Worm (Caenorhabditis elegans) whole organism, L3 larva: ENCODE measurements around the gene Y57G11C.36.

Experiments used
- ZK546.5 ChIP-seq: sonication (generic microtip); optimal IDR thresholded peaks from 2 replicates; lab custom pipeline; 2017; ENCODE audit warnings: missing biosample characterization, missing genetic modification characterization
- aly-2 ChIP-seq: fragments of 150-350 bp; optimal IDR thresholded peaks from 2 replicates; lab custom pipeline; 2014; ENCODE audit warnings: missing biosample characterization, missing genetic modification characterization
- ama-1 ChIP-seq: fragments of 150-350 bp; optimal IDR thresholded peaks from 2 replicates; lab custom pipeline; 2018
- ceh-16 ChIP-seq: sonication (generic microtip); optimal IDR thresholded peaks from 2 replicates; lab custom pipeline; 2017; ENCODE audit warnings: missing biosample characterization, missing genetic modification characterization
- ceh-28 ChIP-seq: fragments of 150-350 bp; optimal IDR thresholded peaks from 2 replicates; lab custom pipeline; 2014; ENCODE audit warnings: missing biosample characterization, missing genetic modification reagents, missing genetic modification characterization
- ceh-82 ChIP-seq: fragments of 150-350 bp; optimal IDR thresholded peaks from 2 replicates; lab custom pipeline; 2014; ENCODE audit warnings: missing biosample characterization, missing genetic modification characterization
- ceh-9 ChIP-seq: sonication (generic microtip); optimal IDR thresholded peaks from 2 replicates; lab custom pipeline; 2018; ENCODE audit warnings: missing biosample characterization, missing genetic modification characterization
- egl-27 ChIP-seq: sonication (generic microtip); optimal IDR thresholded peaks from 4 replicates; lab custom pipeline; 2017; ENCODE audit warnings: missing biosample characterization, missing genetic modification reagents, missing genetic modification characterization
- elt-1 ChIP-seq: fragments of 150-350 bp; optimal IDR thresholded peaks from 2 replicates; lab custom pipeline; 2014; ENCODE audit warnings: missing biosample characterization, missing genetic modification characterization
- elt-2 ChIP-seq: sonication (generic microtip); optimal IDR thresholded peaks from 2 replicates; lab custom pipeline; 2016; ENCODE audit warnings: missing genetic modification reagents, mild to moderate bottlenecking, missing genetic modification characterization, missing compliant biosample characterization
- elt-3 ChIP-seq, 3 experiments: fragments of 150-350 bp in 1 of 3; sonication (generic microtip) in 2 of 3; optimal IDR thresholded peaks; 2 replicates in 2 of 3; 4 replicates in 1 of 3; lab custom pipeline; 2014 to 2017; ENCODE audit warnings: missing biosample characterization in 3 of 3, missing genetic modification characterization in 3 of 3
- eor-1 ChIP-seq, 2 experiments: fragments of 150-350 bp; optimal IDR thresholded peaks; 2 replicates each; lab custom pipeline; 2014 to 2018; ENCODE audit warnings: missing biosample characterization in 2 of 2, missing genetic modification characterization in 2 of 2
- fkh-10 ChIP-seq: sonication (generic microtip); optimal IDR thresholded peaks from 2 replicates; lab custom pipeline; 2017; ENCODE audit warnings: missing biosample characterization, missing genetic modification reagents, missing genetic modification characterization
- fkh-2 ChIP-seq: fragments of 150-350 bp; optimal IDR thresholded peaks from 2 replicates; lab custom pipeline; 2014; ENCODE audit warnings: missing biosample characterization, missing genetic modification reagents, missing genetic modification characterization
- hmg-11 ChIP-seq: sonication (generic microtip); optimal IDR thresholded peaks from 2 replicates; lab custom pipeline; 2016; ENCODE audit warnings: missing genetic modification characterization, missing compliant biosample characterization
- jun-1 ChIP-seq: fragments of 150-350 bp; optimal IDR thresholded peaks from 2 replicates; lab custom pipeline; 2014; ENCODE audit warnings: missing biosample characterization, missing genetic modification reagents, missing genetic modification characterization
- lin-15B ChIP-seq: fragments of 150-350 bp; optimal IDR thresholded peaks from 2 replicates; lab custom pipeline; 2014; ENCODE audit warnings: missing biosample characterization, missing genetic modification characterization
- lin-39 ChIP-seq: fragments of 150-350 bp; optimal IDR thresholded peaks from 2 replicates; lab custom pipeline; 2018; ENCODE audit warnings: missing biosample characterization, missing genetic modification reagents, missing genetic modification characterization
- lsy-12 ChIP-seq: sonication (generic microtip); optimal IDR thresholded peaks from 2 replicates; lab custom pipeline; 2016; ENCODE audit warnings: mild to moderate bottlenecking, missing genetic modification characterization, missing compliant biosample characterization
- mdl-1 ChIP-seq: fragments of 150-350 bp; optimal IDR thresholded peaks from 2 replicates; lab custom pipeline; 2014; ENCODE audit warnings: missing biosample characterization, missing genetic modification characterization
- mml-1 ChIP-seq: fragments of 150-350 bp; sonication (generic microtip); optimal IDR thresholded peaks from 3 replicates; lab custom pipeline; 2014; ENCODE audit warnings: missing biosample characterization, missing genetic modification characterization
- nfya-1 ChIP-seq: sonication (generic microtip); optimal IDR thresholded peaks from 2 replicates; lab custom pipeline; 2017; ENCODE audit warnings: missing genetic modification characterization, mild to moderate bottlenecking, missing compliant biosample characterization, antibody characterized with exemption, moderate library complexity; ENCODE audit not compliant: insufficient read depth
- nhr-11 ChIP-seq: fragments of 150-350 bp; optimal IDR thresholded peaks from 2 replicates; lab custom pipeline; 2014; ENCODE audit warnings: missing biosample characterization, missing genetic modification characterization
- nhr-23 ChIP-seq: fragments of 150-350 bp; optimal IDR thresholded peaks from 2 replicates; lab custom pipeline; 2014; ENCODE audit warnings: missing biosample characterization, missing genetic modification reagents, missing genetic modification characterization
- nhr-28 ChIP-seq: fragments of 150-350 bp; optimal IDR thresholded peaks from 2 replicates; lab custom pipeline; 2014; ENCODE audit warnings: missing biosample characterization, missing genetic modification characterization
- nhr-43 ChIP-seq: sonication (generic microtip); optimal IDR thresholded peaks from 2 replicates; lab custom pipeline; 2016; ENCODE audit warnings: mild to moderate bottlenecking, missing genetic modification characterization, missing compliant biosample characterization; ENCODE audit not compliant: poor library complexity, severe bottlenecking
- nhr-76 ChIP-seq: fragments of 150-350 bp; sonication (generic microtip); optimal IDR thresholded peaks from 5 replicates; lab custom pipeline; 2014; ENCODE audit warnings: missing biosample characterization, missing genetic modification characterization
- nhr-77 ChIP-seq: fragments of 150-350 bp; optimal IDR thresholded peaks from 2 replicates; lab custom pipeline; 2014; ENCODE audit warnings: missing biosample characterization, missing genetic modification characterization
- pqm-1 ChIP-seq: fragments of 150-350 bp; optimal IDR thresholded peaks from 2 replicates; lab custom pipeline; 2017; ENCODE audit warnings: missing biosample characterization, missing genetic modification characterization, inconsistent platforms
- skn-1 ChIP-seq: fragments of 150-350 bp; optimal IDR thresholded peaks from 2 replicates; lab custom pipeline; 2014; ENCODE audit warnings: missing biosample characterization, missing genetic modification characterization
- snpc-4 ChIP-seq: fragments of 150-350 bp; optimal IDR thresholded peaks from 2 replicates; lab custom pipeline; 2014; ENCODE audit warnings: missing biosample characterization, missing genetic modification characterization
- zag-1 ChIP-seq: fragments of 150-350 bp; optimal IDR thresholded peaks from 2 replicates; lab custom pipeline; 2014; ENCODE audit warnings: missing biosample characterization, missing genetic modification characterization
- ztf-4 ChIP-seq: fragments of 150-350 bp; optimal IDR thresholded peaks from 2 replicates; lab custom pipeline; 2014; ENCODE audit warnings: missing biosample characterization, missing genetic modification characterization

The Y57G11C.36 gene

ce11 chrIV:14767693-14768251, 5.8 kb downstream of the Y57G11C.36 start, which contains the start of the genes mrps-7 and Y57G11C.3 (continued):
- TF ChIP-seq egl-27 (tag; lab: Kevin White, UChicago) (peak; percentile 15), nhr-11 (tag; lab: Kevin White, UChicago) (peak; percentile 68), ztf-4 (tag; lab: Kevin White, UChicago) (peak; percentile 1), elt-3 (tag; optimal IDR thresholded peaks at IDR 0.05; lab: Kevin White, UChicago) (no peak), nhr-43 (tag; lab: Kevin White, UChicago) (peak; percentile 86), mml-1 (tag; lab: Kevin White, UChicago) (no peak), ceh-16 (no peak), nhr-76 (tag; lab: Kevin White, UChicago) (no peak)
- TF ChIP-seq, all 47 proteins: peak for 30

ce11 chrIV:14766382-14766781, 7.2 kb downstream of the Y57G11C.36 start, which contains the start of gene vti-1:
Gene vti-1 (minus strand): TSS chrIV:14766665.
- TF ChIP-seq zag-1: no peak
- TF ChIP-seq ama-1: peak; percentile 7

- TF ChIP-seq nhr-77 (tag; lab: Kevin White, UChicago): no peak
- TF ChIP-seq nhr-11 (tag; lab: Kevin White, UChicago): no peak
- no peak for TF ChIP-seq nhr-28 (tag; lab: Kevin White, UChicago)
Observed at ce11 chrIV:14765336-14765735, 8.2 kb downstream of the Y57G11C.36 start, which contains the start of gene Y57G11C.5. Gene Y57G11C.5 (minus strand): TSS chrIV:14765436.

ce11 chrIV:14764719-14765173, 8.8 kb downstream of the Y57G11C.36 start:
- TF ChIP-seq lsy-12 (no peak), snpc-4 (peak; percentile 82), jun-1 (tag; lab: Kevin White, UChicago) (no peak), ceh-9 (tag; lab: Kevin White, UChicago) (no peak), hmg-11 (no peak), eor-1 (tag; optimal IDR thresholded peaks at IDR 0.05; lab: Kevin White, UChicago) (no peak), skn-1 (no peak), elt-3 (tag; optimal IDR thresholded peaks at IDR 0.05; lab: Kevin White, UChicago) (no peak), fkh-2 (tag; lab: Kevin White, UChicago) (no peak), fkh-10 (GFP tag; lab: Kevin White, UChicago) (no peak), nfya-1 (tag; lab: Kevin White, UChicago) (no peak), nhr-11 (tag; lab: Kevin White, UChicago) (no peak), nhr-43 (tag; lab: Kevin White, UChicago) (peak; percentile 29), aly-2 (tag; lab: Kevin White, UChicago) (no peak), ceh-82 (tag; lab: Kevin White, UChicago) (no peak), zag-1 (no peak), ZK546.5 (tag; lab: Kevin White, UChicago) (no peak)

ce11 chrIV:14763938-14764718, 9.5 kb downstream of the Y57G11C.36 start:
- TF ChIP-seq ceh-28 (tag; lab: Kevin White, UChicago) (no peak), ama-1 (peak; percentile 68)

- TF ChIP-seq pqm-1 (tag; lab: Kevin White, UChicago) (peak; percentile 4), snpc-4 (peak; percentile 31), hmg-11 (peak; percentile 54), nfya-1 (tag; lab: Kevin White, UChicago) (peak; percentile 69), elt-1 (tag; lab: Kevin White, UChicago) (peak; percentile 32), mdl-1 (tag; lab: Kevin White, UChicago) (peak; percentile 28), ama-1 (peak; percentile 34), nhr-23 (tag; lab: Kevin White, UChicago) (peak; percentile 28), lin-39 (tag; lab: Kevin White, UChicago) (peak; percentile 56), elt-2 (tag; lab: Kevin White, UChicago) (peak; percentile 26), ceh-28 (tag; lab: Kevin White, UChicago) (peak; percentile 8), lin-15B (tag; lab: Kevin White, UChicago) (peak; percentile 50)
Observed at ce11 chrIV:14763348-14763747, 10.2 kb downstream of the Y57G11C.36 start.
